Worm (Caenorhabditis elegans): ENCODE data around the gene clec-64.

The clec-64 gene

ce11 chrII:12907070-12907469 is 9.0 kb downstream of the clec-64 start, which contains the start of gene nspb-11:
TSS of gene nspb-11 (plus strand) at chrII:12907370.
- TF ChIP-seq dsc-1 (tag; optimal IDR thresholded peaks at IDR 0.05) (no peak), efl-1 (optimal IDR thresholded peaks at IDR 0.05) (no peak), efl-1 (GFP tag; optimal IDR thresholded peaks at IDR 0.05 in 1 of 2) (peak in 1 of 2 experiments; percentile 42)

- TF ChIP-seq sptf-1 (tag; optimal IDR thresholded peaks at IDR 0.05) (no peak), efl-1 (optimal IDR thresholded peaks at IDR 0.05) (no peak), efl-1 (GFP tag; optimal IDR thresholded peaks at IDR 0.05 in 1 of 2) (peak in 1 of 2 experiments; percentile 21), unc-86 (tag; optimal IDR thresholded peaks at IDR 0.05) (no peak), lin-13 (GFP tag; optimal IDR thresholded peaks at IDR 0.05) (no peak), nhr-28 (tag; optimal IDR thresholded peaks at IDR 0.05) (no peak), nhr-19 (GFP tag; conservative IDR thresholded peaks at IDR 0.05) (no peak)
Observed at ce11 chrII:12908779-12909178, 10.7 kb downstream of the clec-64 start, which contains the start of gene ddn-2. TSS of gene ddn-2 (plus strand) at chrII:12909079.

DNA sequence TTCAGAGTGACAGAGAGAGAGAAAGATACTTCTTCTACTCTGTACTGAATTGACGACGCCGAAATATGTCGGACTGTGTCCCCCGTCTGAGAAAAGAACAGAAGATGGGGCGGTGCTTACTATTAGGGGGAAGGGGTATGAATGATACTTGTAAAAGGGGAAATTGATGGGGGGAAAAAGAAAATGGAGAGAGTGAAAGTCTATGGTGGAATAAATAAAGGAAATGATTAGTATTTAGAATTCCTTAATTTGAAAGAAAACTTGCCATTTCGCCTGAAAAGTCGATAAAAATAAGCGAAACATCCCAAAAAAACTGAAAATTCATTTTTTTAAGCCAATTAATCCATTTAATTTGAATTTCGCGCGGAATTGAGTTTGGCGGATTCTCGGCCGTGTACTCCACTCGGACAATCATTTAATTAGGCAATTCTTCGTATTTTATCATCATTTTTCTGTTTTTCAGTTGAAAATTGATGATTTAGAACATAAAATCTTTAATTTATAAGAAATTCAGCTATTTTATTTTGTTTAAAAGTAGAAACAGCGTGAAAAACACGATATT is 16.6 kb downstream of the clec-64 start, which contains the start of gene F35C5.12:
F35C5.12 (minus strand) TSS at position 51 of the 562 bp plus-strand sequence.
- TF ChIP-seq sox-4 (tag; optimal IDR thresholded peaks at IDR 0.05) (peak; percentile 42), unc-86 (tag; optimal IDR thresholded peaks at IDR 0.05) (no peak), snu-23 (GFP tag; optimal IDR thresholded peaks at IDR 0.05) (peak; percentile 60), nhr-28 (tag; optimal IDR thresholded peaks at IDR 0.05) (no peak), sptf-1 (tag; optimal IDR thresholded peaks at IDR 0.05) (no peak), snpc-4 (tag; optimal IDR thresholded peaks at IDR 0.05) (peak; percentile 17), Y116A8C.19 (tag; optimal IDR thresholded peaks at IDR 0.05; ENCODE audit: borderline replicate concordance) (no peak), elt-2 (tag; optimal IDR thresholded peaks at IDR 0.05) (peak; percentile 22), nhr-20 (tag; optimal IDR thresholded peaks at IDR 0.05) (peak; percentile 58), ztf-11 (tag; optimal IDR thresholded peaks at IDR 0.05) (peak in 1 of 2 experiments; percentile 74), C16A3.4 (tag; optimal IDR thresholded peaks at IDR 0.05) (peak; percentile 18), skn-1 (tag; optimal IDR thresholded peaks at IDR 0.05) (peak; percentile 22), mab-9 (GFP tag; IDR thresholded peaks at IDR 0.05) (0 out of 2 replicates have a peak, but pooled peaks have one; percentile 18), lir-3 (tag; optimal IDR thresholded peaks at IDR 0.05; ENCODE audit: poor library complexity) (peak; percentile 79), ceh-88 (GFP tag; IDR thresholded peaks at IDR 0.05) (no peak), pax-3 (tag; optimal IDR thresholded peaks at IDR 0.05) (peak; percentile 52), nhr-71 (tag; optimal IDR thresholded peaks at IDR 0.05) (peak; percentile 75), ceh-8 (GFP tag; optimal IDR thresholded peaks at IDR 0.05) (peak; percentile 33), elt-3 (tag; optimal IDR thresholded peaks at IDR 0.05) (peak in 1 of 6 experiments; percentile 14), isw-1 (GFP tag; IDR thresholded peaks at IDR 0.05) (no peak), alr-1 (tag; optimal IDR thresholded peaks at IDR 0.05; ENCODE audit: borderline replicate concordance) (no peak), unc-98 (GFP tag; IDR thresholded peaks at IDR 0.05) (peak; percentile 23; the same call in 1 of the 2 replicates), dsc-1 (tag; optimal IDR thresholded peaks at IDR 0.05) (peak; percentile 82), nhr-85 (tag) (peak; percentile 85), efl-1 (optimal IDR thresholded peaks at IDR 0.05) (peak; percentile 94 to 95), efl-1 (GFP tag; optimal IDR thresholded peaks at IDR 0.05 in 1 of 2) (peak; percentile 89 to 99), grh-1 (GFP tag; IDR thresholded peaks at IDR 0.05) (peak; percentile 34; the same call in 1 of the 2 replicates), nhr-47 (tag; optimal IDR thresholded peaks at IDR 0.05) (peak; percentile 65), unc-130 (tag; optimal IDR thresholded peaks at IDR 0.05) (no peak), mep-1 (tag; optimal IDR thresholded peaks at IDR 0.05) (peak; percentile 15), egl-13 (tag; optimal IDR thresholded peaks at IDR 0.05) (peak; percentile 54), xbp-1 (tag; optimal IDR thresholded peaks at IDR 0.05) (peak; percentile 59), lin-35 (GFP tag; optimal IDR thresholded peaks at IDR 0.05) (peak; percentile 88 to 94), aha-1 (tag; optimal IDR thresholded peaks at IDR 0.05) (no peak), swsn-7 (tag; optimal IDR thresholded peaks at IDR 0.05) (peak; percentile 59), nhr-19 (GFP tag; conservative IDR thresholded peaks at IDR 0.05) (peak; percentile 68), tbx-2 (tag; optimal IDR thresholded peaks at IDR 0.05) (peak; percentile 67), rnt-1 (tag; optimal IDR thresholded peaks at IDR 0.05) (peak; percentile 92), nhr-90 (tag; optimal IDR thresholded peaks at IDR 0.05; ENCODE audit: poor library complexity) (peak; percentile 78), ceh-90 (tag; optimal IDR thresholded peaks at IDR 0.05) (peak; percentile 82), dpl-1 (GFP tag; optimal IDR thresholded peaks at IDR 0.05) (peak; percentile 87 to 92 (median 90)), fos-1 (tag; optimal IDR thresholded peaks at IDR 0.05) (no peak), ceh-82 (tag; optimal IDR thresholded peaks at IDR 0.05) (peak in 1 of 3 experiments; percentile 29), blmp-1 (tag; optimal IDR thresholded peaks at IDR 0.05) (peak; percentile 22)

Measured in whole organism, L1 larva.